Worm (Caenorhabditis elegans) whole organism, midembryonic: ENCODE measurements around the gene clc-32.

ENCODE experiments used
- T22C8.4 ChIP-seq: fragments of 200-800 bp; sonication (Bioruptor generic); IDR thresholded peaks from 2 replicates; pipeline ENCODE4 v1.3.6; 2022; ENCODE audit warnings: missing genetic modification characterization, missing compliant biosample characterization
- cog-1 ChIP-seq: sonication (generic microtip); optimal IDR thresholded peaks from 2 replicates; lab custom pipeline; 2016; ENCODE audit warnings: missing genetic modification characterization, missing compliant biosample characterization
- flt-1 ChIP-seq: fragments of 200-800 bp; sonication (Bioruptor generic); IDR thresholded peaks from 2 replicates; pipeline ENCODE4 v1.3.6; 2022; ENCODE audit warnings: missing genetic modification characterization, missing compliant biosample characterization
- klf-2 ChIP-seq: fragments of 200-800 bp; sonication (Bioruptor generic); conservative IDR thresholded peaks from 2 replicates; pipeline ENCODE4 v1.3.6; 2022; ENCODE audit warnings: missing genetic modification reagents, missing genetic modification characterization, missing compliant biosample characterization
- med-1 ChIP-seq: sonication (generic microtip); optimal IDR thresholded peaks from 2 replicates; lab custom pipeline; 2017; ENCODE audit warnings: missing genetic modification characterization, mild to moderate bottlenecking, missing compliant biosample characterization, antibody characterized with exemption, missing genetic modification reagents; ENCODE audit not compliant: insufficient read depth
- ref-1 ChIP-seq: fragments of 200-800 bp; sonication (Bioruptor generic); conservative IDR thresholded peaks from 2 replicates; pipeline ENCODE4 v1.3.6; 2022; ENCODE audit warnings: missing genetic modification reagents, missing genetic modification characterization, missing compliant biosample characterization
- tab-1 ChIP-seq: fragments of 200-800 bp; sonication (Bioruptor generic); IDR thresholded peaks from 2 replicates; pipeline ENCODE4 v1.3.6; 2022; ENCODE audit warnings: missing genetic modification characterization, missing compliant biosample characterization
- ztf-23 ChIP-seq: fragments of 200-800 bp; sonication (Bioruptor generic); IDR thresholded peaks from 2 replicates; pipeline ENCODE4 v1.3.6; 2022; ENCODE audit warnings: missing genetic modification reagents, missing genetic modification characterization, missing compliant biosample characterization
- ztf-29 ChIP-seq: fragments of 200-800 bp; sonication (Bioruptor generic); IDR thresholded peaks from 2 replicates; pipeline ENCODE4 v1.3.6; 2022; ENCODE audit warnings: missing genetic modification reagents, missing genetic modification characterization, missing compliant biosample characterization

Gene clc-32

DNA sequence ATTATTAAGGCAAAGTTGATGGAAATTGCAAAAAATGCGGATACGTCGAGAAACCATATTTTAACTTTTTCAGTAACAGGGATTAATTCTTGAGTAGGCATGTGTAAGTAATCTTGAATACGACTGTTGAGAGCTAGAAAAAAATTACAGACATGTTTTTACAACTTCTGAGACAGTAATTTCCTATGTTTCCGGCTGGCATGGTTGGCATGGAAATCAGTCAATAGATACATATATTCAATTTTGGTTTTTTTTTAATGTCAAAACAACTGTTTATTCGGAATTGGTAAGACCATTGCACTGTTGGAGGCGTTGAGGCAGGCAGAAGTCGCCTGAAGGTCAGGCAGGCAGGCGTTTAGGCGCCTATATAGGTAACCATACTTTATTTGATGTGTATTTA lies 12.4 kb upstream of the clc-32 start, which contains the start of gene str-254:
Gene str-254 (minus strand): TSS at position 101 of the 400 bp plus-strand sequence.
- TF ChIP-seq med-1 (GFP tag; lab: Kevin White, UChicago) (no peak), flt-1 (GFP tag; lab: Robert Waterston, UW) (no peak), klf-2 (GFP tag; lab: Robert Waterston, UW) (no peak), T22C8.4 (no peak), cog-1 (tag; lab: Kevin White, UChicago) (no peak), ztf-23 (GFP tag; lab: Robert Waterston, UW) (no peak), tab-1 (GFP tag; lab: Robert Waterston, UW) (no peak), ref-1 (no peak), ztf-29 (GFP tag; lab: Robert Waterston, UW) (no peak)

DNA sequence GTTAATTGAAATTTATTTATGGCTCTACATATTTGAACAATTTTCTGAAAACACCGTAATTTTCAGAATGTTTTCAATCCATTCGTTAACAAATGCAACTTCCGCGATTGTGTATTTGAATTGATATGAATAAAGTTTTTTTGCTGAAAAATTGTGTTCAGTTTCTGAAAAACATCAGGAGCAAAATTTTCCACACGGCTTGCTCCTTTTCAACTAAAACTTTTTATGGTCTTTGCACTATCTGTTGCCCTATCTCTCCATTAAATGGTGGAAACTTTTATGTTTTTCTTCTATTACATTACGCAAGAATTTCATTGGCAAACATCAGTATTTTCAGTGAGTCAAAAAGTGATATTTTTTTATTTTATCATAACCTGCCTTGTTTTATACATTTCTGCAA lies 7.8 kb upstream of the clc-32 start, which contains the start of gene F10A3.4:
Gene F10A3.4 (plus strand): TSS at position 301 of the 400 bp plus-strand sequence.
- no peak for TF ChIP-seq med-1 (GFP tag; lab: Kevin White, UChicago)
- TF ChIP-seq cog-1 (tag; lab: Kevin White, UChicago): no peak
- no peak for TF ChIP-seq ref-1

DNA sequence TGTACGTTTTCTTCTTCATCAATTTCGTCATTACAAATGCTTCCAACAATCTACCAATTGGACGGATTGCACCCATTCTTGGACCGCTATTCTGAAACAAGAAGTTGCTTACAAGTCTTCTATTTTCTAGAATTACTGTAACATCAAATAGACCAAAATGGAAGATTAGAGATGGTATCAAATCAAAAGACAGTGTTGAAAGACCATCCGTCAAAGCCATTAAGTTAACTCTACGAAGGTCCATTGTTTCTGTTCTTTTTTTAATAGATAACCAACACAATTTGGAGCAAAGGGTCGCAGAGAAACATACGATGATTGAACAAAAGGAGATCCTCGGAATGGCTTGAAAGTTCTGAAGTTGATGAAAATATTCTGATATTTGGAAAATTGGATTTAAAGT lies 4.0 kb upstream of the clc-32 start:
- TF ChIP-seq ztf-29 (GFP tag; lab: Robert Waterston, UW) (no peak), cog-1 (tag; lab: Kevin White, UChicago) (no peak), ref-1 (no peak), tab-1 (GFP tag; lab: Robert Waterston, UW) (no peak), ztf-23 (GFP tag; lab: Robert Waterston, UW) (no peak), flt-1 (GFP tag; lab: Robert Waterston, UW) (no peak), T22C8.4 (no peak), klf-2 (GFP tag; lab: Robert Waterston, UW) (no peak), med-1 (GFP tag; lab: Kevin White, UChicago) (no peak)

DNA sequence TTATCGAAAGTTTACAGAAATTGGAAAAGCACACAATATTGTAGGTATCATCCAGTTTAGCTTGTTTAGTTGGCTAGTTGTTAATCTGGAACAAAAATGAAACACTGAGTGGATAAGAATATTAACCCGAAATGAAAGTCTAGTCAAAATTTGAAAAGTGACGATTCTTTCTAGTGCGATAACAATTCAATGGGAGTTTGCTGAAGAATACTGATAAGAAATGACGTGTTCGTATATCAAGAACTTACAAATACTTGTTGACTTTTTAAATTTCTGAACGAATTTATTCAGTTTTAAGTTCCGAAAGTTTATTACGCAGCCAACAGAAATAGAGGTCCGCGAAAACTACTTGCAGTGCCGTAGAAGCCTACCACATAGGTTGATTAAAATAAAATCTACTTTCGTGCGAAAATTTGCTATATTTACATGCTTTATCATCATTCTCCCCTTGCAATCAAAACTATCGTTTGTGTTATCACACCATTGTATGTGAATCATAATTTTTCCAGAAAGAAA lies 2.2 kb upstream of the clc-32 start, which contains the start of gene fbxa-88:
Gene fbxa-88 (minus strand): TSS at position 51 of the 516 bp plus-strand sequence.
- TF ChIP-seq ref-1 (no peak), ztf-29 (GFP tag; lab: Robert Waterston, UW) (no peak), ztf-23 (GFP tag; lab: Robert Waterston, UW) (no peak), med-1 (GFP tag; lab: Kevin White, UChicago) (no peak), T22C8.4 (no peak), cog-1 (tag; lab: Kevin White, UChicago) (no peak), flt-1 (GFP tag; lab: Robert Waterston, UW) (no peak), tab-1 (GFP tag; lab: Robert Waterston, UW) (no peak), klf-2 (GFP tag; lab: Robert Waterston, UW) (no peak)

ce11 chrV:16142371-16142770 lies 1.4 kb upstream of the clc-32 start, which contains the start of gene fbxa-18:
Gene fbxa-18, plus strand, starts transcription at chrV:16142671.
- TF ChIP-seq ztf-29 (GFP tag; lab: Robert Waterston, UW) (no peak), cog-1 (tag; lab: Kevin White, UChicago) (no peak), flt-1 (GFP tag; lab: Robert Waterston, UW) (no peak), T22C8.4 (no peak), ref-1 (no peak), ztf-23 (GFP tag; lab: Robert Waterston, UW) (no peak), tab-1 (GFP tag; lab: Robert Waterston, UW) (no peak), med-1 (GFP tag; lab: Kevin White, UChicago) (no peak), klf-2 (GFP tag; lab: Robert Waterston, UW) (no peak)

- TF ChIP-seq cog-1 (tag; lab: Kevin White, UChicago) (no peak), T22C8.4 (no peak), med-1 (GFP tag; lab: Kevin White, UChicago) (no peak), ref-1 (no peak), flt-1 (GFP tag; lab: Robert Waterston, UW) (no peak), ztf-29 (GFP tag; lab: Robert Waterston, UW) (no peak), klf-2 (GFP tag; lab: Robert Waterston, UW) (no peak), tab-1 (GFP tag; lab: Robert Waterston, UW) (no peak), ztf-23 (GFP tag; lab: Robert Waterston, UW) (no peak)
Observed at ce11 chrV:16139529-16139928, 1.4 kb downstream of the clc-32 start, which contains the start of gene clc-11. Gene clc-11, minus strand, starts transcription at chrV:16139629.

DNA sequence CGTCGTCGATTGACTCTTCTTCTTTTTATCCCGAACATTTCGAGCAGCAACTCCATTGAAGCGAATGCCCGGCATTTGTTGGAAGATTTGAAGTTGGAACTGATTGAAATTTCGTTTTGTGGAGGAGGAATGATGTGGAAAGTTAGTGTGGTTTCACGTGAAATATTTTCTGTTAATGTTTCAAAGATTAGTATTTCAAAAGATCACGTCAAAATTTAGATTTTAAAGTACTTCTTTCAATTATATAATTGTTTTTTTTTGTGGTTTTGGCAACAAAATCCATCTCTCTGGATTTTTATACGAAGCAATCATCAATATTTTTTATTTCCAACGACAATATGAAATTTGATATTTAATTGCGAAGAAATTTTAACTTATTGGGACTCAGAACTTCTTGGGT lies 3.9 kb downstream of the clc-32 start, which contains the start of gene F44G3.7:
Gene F44G3.7 (minus strand): TSS at position 101 of the 400 bp plus-strand sequence.
- TF ChIP-seq ztf-29 (GFP tag; lab: Robert Waterston, UW) (no peak), klf-2 (GFP tag; lab: Robert Waterston, UW) (no peak), tab-1 (GFP tag; lab: Robert Waterston, UW) (no peak), cog-1 (tag; lab: Kevin White, UChicago) (no peak), flt-1 (GFP tag; lab: Robert Waterston, UW) (no peak), med-1 (GFP tag; lab: Kevin White, UChicago) (no peak), T22C8.4 (no peak), ref-1 (no peak), ztf-23 (GFP tag; lab: Robert Waterston, UW) (no peak)

- TF ChIP-seq ztf-29 (GFP tag; lab: Robert Waterston, UW): no peak
- no peak for TF ChIP-seq cog-1 (tag; lab: Kevin White, UChicago)
- no peak for TF ChIP-seq flt-1 (GFP tag; lab: Robert Waterston, UW)
- no peak for TF ChIP-seq T22C8.4
- TF ChIP-seq ref-1: no peak
- no peak for TF ChIP-seq ztf-23 (GFP tag; lab: Robert Waterston, UW)
- TF ChIP-seq klf-2 (GFP tag; lab: Robert Waterston, UW): no peak
- TF ChIP-seq med-1 (GFP tag; lab: Kevin White, UChicago): no peak
- no peak for TF ChIP-seq tab-1 (GFP tag; lab: Robert Waterston, UW)
Observed at ce11 chrV:16132705-16133104, 8.3 kb downstream of the clc-32 start, which contains the start of gene fbxa-144. Gene fbxa-144, minus strand, starts transcription at chrV:16132805.

DNA sequence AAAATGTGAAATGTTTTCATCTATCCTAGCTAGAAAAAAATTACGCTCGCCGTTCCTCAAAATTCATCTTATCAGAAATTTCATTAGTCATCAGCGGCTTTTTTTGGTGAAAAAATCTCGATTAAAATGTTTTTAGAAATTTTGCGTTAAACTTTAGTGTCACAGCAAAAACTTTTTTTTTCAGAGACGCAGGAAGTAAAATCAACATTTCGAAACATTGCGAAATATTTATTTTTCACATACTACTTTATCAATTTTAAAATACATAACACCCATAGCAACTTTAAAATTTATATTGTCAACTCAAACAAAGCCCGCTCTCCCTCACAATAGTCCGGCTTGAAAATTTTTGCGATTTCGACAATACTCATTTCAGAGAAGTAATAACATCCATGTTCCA lies 8.8 kb downstream of the clc-32 start:
- TF ChIP-seq ztf-29 (GFP tag; lab: Robert Waterston, UW) (no peak), klf-2 (GFP tag; lab: Robert Waterston, UW) (no peak), ref-1 (no peak), ztf-23 (GFP tag; lab: Robert Waterston, UW) (no peak), cog-1 (tag; lab: Kevin White, UChicago) (no peak), flt-1 (GFP tag; lab: Robert Waterston, UW) (no peak), tab-1 (GFP tag; lab: Robert Waterston, UW) (no peak), T22C8.4 (no peak), med-1 (GFP tag; lab: Kevin White, UChicago) (no peak)
